Fruit fly (Drosophila melanogaster) whole organism, wandering third instar larva: ENCODE measurements around the gene Or67c.

Source experiments
- CrebA ChIP-seq: fragments of 200-800 bp; sonication (Bioruptor generic); optimal IDR thresholded peaks from 2 replicates; lab custom pipeline; 2016; ENCODE audit warnings: missing biosample characterization, mild to moderate bottlenecking, missing genetic modification characterization, borderline replicate concordance
- Dfd ChIP-seq: fragments of >200 bp; optimal IDR thresholded peaks from 2 replicates; lab custom pipeline; 2017; ENCODE audit warnings: missing biosample characterization, missing genetic modification characterization
- dl ChIP-seq, 2 experiments: fragments of 175-275, 200-275 bp in 1 of 2; fragments of 200-275 bp in 1 of 2; sonication (Bioruptor generic); optimal IDR thresholded peaks; lab custom pipeline; 2018; ENCODE audit warnings: mild to moderate bottlenecking in 2 of 2, missing biosample characterization in 2 of 2, missing genetic modification characterization in 2 of 2, moderate library complexity in 2 of 2; ENCODE audit not compliant: partially characterized antibody in 2 of 2, insufficient read depth in 1 of 2
- h ChIP-seq: fragments of 200-800 bp; sonication (Bioruptor generic); optimal IDR thresholded peaks from 3 replicates; lab custom pipeline; 2016; ENCODE audit warnings: missing biosample characterization, mild to moderate bottlenecking, missing genetic modification characterization
- pan ChIP-seq: fragments of >200 bp; optimal IDR thresholded peaks from 2 replicates; lab custom pipeline; 2017
- psq ChIP-seq: fragments of 200-800 bp; sonication (Bioruptor generic); optimal IDR thresholded peaks from 3 replicates; lab custom pipeline; 2017; ENCODE audit warnings: missing biosample characterization, mild to moderate bottlenecking, missing genetic modification characterization, moderate library complexity

dm6 chr3L:10246226-10246778 lies 1.8 kb upstream of the Or67c start:
- TF ChIP-seq Dfd (GFP tag; lab: Kevin White, UChicago) (no peak), psq (GFP tag; lab: Kevin White, UChicago) (no peak), h (no peak), dl (GFP tag; optimal IDR thresholded peaks at IDR 0.05; lab: Kevin White, UChicago; ENCODE audit: insufficient read depth in 1 of 2, partially characterized antibody in 2 of 2) (no peak), pan (no peak), CrebA (GFP tag; lab: Kevin White, UChicago) (no peak)
